Fruit fly (Drosophila melanogaster) whole organism, embryonic: ENCODE data around the gene CG13033.

Experiments used
- CG1233 ChIP-seq: fragments of 200-800 bp; sonication (Bioruptor generic); optimal IDR thresholded peaks from 4 replicates; lab custom pipeline; 2018; ENCODE audit warnings: missing biosample characterization, mild to moderate bottlenecking, missing genetic modification characterization
- CG12769 ChIP-seq: fragments of 200-800 bp; sonication (Bioruptor generic); optimal IDR thresholded peaks from 2 replicates; lab custom pipeline; 2019; ENCODE audit warnings: missing biosample characterization, mild to moderate bottlenecking, missing genetic modification characterization, moderate library complexity
- CG15601 ChIP-seq: fragments of 200-800 bp; sonication (Bioruptor generic); optimal IDR thresholded peaks from 3 replicates; lab custom pipeline; 2019; ENCODE audit warnings: missing biosample characterization, mild to moderate bottlenecking, missing genetic modification characterization, moderate library complexity
- CG17186 ChIP-seq: fragments of 200-800 bp; sonication (Bioruptor generic); optimal IDR thresholded peaks from 3 replicates; lab custom pipeline; 2017; ENCODE audit warnings: missing biosample characterization, missing genetic modification reagents, missing genetic modification characterization
- CG1792 ChIP-seq: fragments of 200-800 bp; sonication (Bioruptor generic); optimal IDR thresholded peaks from 2 replicates; lab custom pipeline; 2016; ENCODE audit warnings: missing biosample characterization, missing genetic modification characterization
- CG18476 ChIP-seq: fragments of 200-800 bp; sonication (Bioruptor generic); optimal IDR thresholded peaks from 2 replicates; lab custom pipeline; 2016; ENCODE audit warnings: missing biosample characterization, mild to moderate bottlenecking, missing genetic modification characterization
- CG2199 ChIP-seq: fragments of 200-800 bp; sonication (Bioruptor generic); IDR thresholded peaks from 3 replicates; pipeline ENCODE4 v1.3.6; 2022; ENCODE audit warnings: missing biosample characterization, missing genetic modification characterization
- CG2712 ChIP-seq: fragments of 200-800 bp; optimal IDR thresholded peaks from 3 replicates; lab custom pipeline; 2019; ENCODE audit warnings: missing biosample characterization, mild to moderate bottlenecking, missing genetic modification characterization, moderate library complexity
- CG30020 ChIP-seq: fragments of 200-800 bp; optimal IDR thresholded peaks from 2 replicates; lab custom pipeline; 2019; ENCODE audit warnings: missing biosample characterization, mild to moderate bottlenecking, missing genetic modification characterization, moderate library complexity
- CG4854 ChIP-seq: fragments of 200-800 bp; sonication (Bioruptor generic); optimal IDR thresholded peaks from 2 replicates; lab custom pipeline; 2016; ENCODE audit warnings: missing biosample characterization, missing genetic modification characterization, inconsistent platforms
- CG5953 ChIP-seq: fragments of 200-800 bp; sonication (Bioruptor generic); IDR thresholded peaks from 2 replicates; pipeline ENCODE4 v1.3.6; 2022; ENCODE audit warnings: missing biosample characterization, missing genetic modification characterization
- CG6254 ChIP-seq: fragments of 200-800 bp; sonication (Bioruptor generic); optimal IDR thresholded peaks from 3 replicates; lab custom pipeline; 2017; ENCODE audit warnings: mild to moderate bottlenecking, missing biosample characterization, missing genetic modification reagents, missing genetic modification characterization
- Dbx ChIP-seq: fragments of 200-800 bp; sonication (Bioruptor generic); IDR thresholded peaks from 3 replicates; pipeline ENCODE4 v1.3.6; 2022; ENCODE audit warnings: missing biosample characterization, missing genetic modification characterization
- HLHmδ ChIP-seq: fragments of 200-800 bp; sonication (Bioruptor generic); optimal IDR thresholded peaks from 2 replicates; lab custom pipeline; 2018; ENCODE audit warnings: missing biosample characterization, mild to moderate bottlenecking, missing genetic modification characterization, moderate library complexity
- Hr39 ChIP-seq: fragments of >200 bp; optimal IDR thresholded peaks from 2 replicates; lab custom pipeline; 2017
- Hsf ChIP-seq: fragments of 200-800 bp; sonication (Bioruptor generic); optimal IDR thresholded peaks from 3 replicates; lab custom pipeline; 2016; ENCODE audit warnings: missing biosample characterization, missing genetic modification characterization
- Lpt ChIP-seq: fragments of >200 bp; optimal IDR thresholded peaks from 2 replicates; lab custom pipeline; 2018; ENCODE audit warnings: missing biosample characterization, missing genetic modification characterization
- Med ChIP-seq: fragments of 200-800 bp; sonication (Bioruptor generic); peaks from one replicate; lab custom pipeline; 2016; ENCODE audit warnings: missing biosample characterization, missing genetic modification characterization, mild to moderate bottlenecking, inconsistent platforms, moderate library complexity
- NfI ChIP-seq: fragments of 200-800 bp; sonication (Bioruptor generic); optimal IDR thresholded peaks from 3 replicates; lab custom pipeline; 2018; ENCODE audit warnings: missing biosample characterization, mild to moderate bottlenecking, missing genetic modification characterization, moderate library complexity
- Ptx1 ChIP-seq: fragments of 200-800 bp; sonication (Bioruptor generic); IDR thresholded peaks from 2 replicates; pipeline ENCODE4 v1.3.6; 2022; ENCODE audit warnings: missing biosample characterization, missing genetic modification characterization
- Sox102F ChIP-seq: fragments of 200-800 bp; sonication (Bioruptor generic); optimal IDR thresholded peaks from 2 replicates; lab custom pipeline; 2018; ENCODE audit warnings: missing biosample characterization, mild to moderate bottlenecking, missing genetic modification characterization, moderate library complexity
- Spps ChIP-seq: fragments of 200-800 bp; sonication (Bioruptor generic); optimal IDR thresholded peaks from 2 replicates; lab custom pipeline; 2018; ENCODE audit warnings: missing biosample characterization, mild to moderate bottlenecking, missing genetic modification characterization
- Sry-δ ChIP-seq: fragments of 200-800 bp; sonication (Bioruptor generic); optimal IDR thresholded peaks from 2 replicates; lab custom pipeline; 2016; ENCODE audit warnings: missing biosample characterization, missing genetic modification characterization
- Tbp ChIP-seq: fragments of >200 bp; optimal IDR thresholded peaks from 2 replicates; lab custom pipeline; 2018; ENCODE audit warnings: missing biosample characterization, missing genetic modification characterization
- Trl ChIP-seq, 3 experiments: fragments of >200 bp in 2 of 3; fragments of 200-800 bp in 1 of 3; sonication (Bioruptor generic) in 1 of 3; optimal IDR thresholded peaks; 2 replicates in 1 of 3; 3 replicates in 2 of 3; lab custom pipeline; 2016 to 2017; ENCODE audit warnings: missing biosample characterization in 1 of 3, missing genetic modification characterization in 1 of 3
- ase ChIP-seq: fragments of 200-800 bp; sonication (Bioruptor generic); IDR thresholded peaks from 3 replicates; pipeline ENCODE4 v1.3.6; 2022; ENCODE audit warnings: missing biosample characterization, missing genetic modification characterization
- br ChIP-seq: fragments of >200 bp; optimal IDR thresholded peaks from 2 replicates; lab custom pipeline; 2017
- btn ChIP-seq: fragments of 200-800 bp; sonication (Bioruptor generic); optimal IDR thresholded peaks from 2 replicates; lab custom pipeline; 2016; ENCODE audit warnings: missing biosample characterization, missing genetic modification characterization
- crol ChIP-seq: fragments of 200-800 bp; sonication (Bioruptor generic); IDR thresholded peaks from 2 replicates; pipeline ENCODE4 v1.3.6; 2022; ENCODE audit warnings: missing biosample characterization, missing genetic modification characterization
- eyg ChIP-seq: fragments of 200-800 bp; sonication (Bioruptor generic); optimal IDR thresholded peaks from 3 replicates; lab custom pipeline; 2016; ENCODE audit warnings: missing biosample characterization, missing genetic modification characterization
- fd64A ChIP-seq: fragments of 200-800 bp; sonication (Bioruptor generic); optimal IDR thresholded peaks from 3 replicates; lab custom pipeline; 2018; ENCODE audit warnings: missing biosample characterization, mild to moderate bottlenecking, missing genetic modification characterization
- gem ChIP-seq: fragments of 200-800 bp; sonication (Bioruptor generic); optimal IDR thresholded peaks from 2 replicates; lab custom pipeline; 2019; ENCODE audit warnings: missing biosample characterization, mild to moderate bottlenecking, missing genetic modification characterization, moderate library complexity
- grau ChIP-seq: fragments of 200-800 bp; optimal IDR thresholded peaks from 3 replicates; lab custom pipeline; 2019; ENCODE audit warnings: missing biosample characterization, mild to moderate bottlenecking, missing genetic modification characterization, moderate library complexity
- ham ChIP-seq: fragments of 200-800 bp; sonication (Bioruptor generic); IDR thresholded peaks from 2 replicates; pipeline ENCODE4 v1.3.6; 2022; ENCODE audit warnings: missing biosample characterization, missing genetic modification characterization
- mirr ChIP-seq: fragments of 200-800 bp; sonication (Bioruptor generic); optimal IDR thresholded peaks from 3 replicates; lab custom pipeline; 2018; ENCODE audit warnings: missing biosample characterization, mild to moderate bottlenecking, missing genetic modification characterization
- mld ChIP-seq: fragments of 200-800 bp; sonication (Bioruptor generic); IDR thresholded peaks from 3 replicates; pipeline ENCODE4 v1.3.6; 2022; ENCODE audit warnings: missing biosample characterization, missing genetic modification characterization; ENCODE audit not compliant: partially characterized antibody
- pho ChIP-seq: fragments of 200-800 bp; sonication (Bioruptor generic); optimal IDR thresholded peaks from 2 replicates; lab custom pipeline; 2016; ENCODE audit warnings: missing biosample characterization, missing genetic modification characterization
- row ChIP-seq: fragments of 200-800 bp; sonication (Bioruptor generic); IDR thresholded peaks from 3 replicates; pipeline ENCODE4 v1.3.6; 2022; ENCODE audit warnings: missing biosample characterization, missing genetic modification characterization
- sim ChIP-seq: fragments of 200-800 bp; sonication (Bioruptor generic); IDR thresholded peaks from 2 replicates; pipeline ENCODE4 v1.3.6; 2022; ENCODE audit warnings: missing biosample characterization, missing genetic modification characterization
- tup ChIP-seq: fragments of 200-800 bp; sonication (Bioruptor generic); optimal IDR thresholded peaks from 2 replicates; lab custom pipeline; 2016; ENCODE audit warnings: missing biosample characterization, mild to moderate bottlenecking, missing genetic modification characterization, moderate library complexity
- yki ChIP-seq: fragments of >200 bp; optimal IDR thresholded peaks from 3 replicates; lab custom pipeline; 2018

The CG13033 gene

dm6 chr3L:16533932-16534331, 11.5 kb downstream of the CG13033 start (continued):
- TF ChIP-seq mld (GFP tag; lab: Robert Waterston, UW) (no peak), NfI (GFP tag; lab: Kevin White, UChicago) (peak; percentile 85), HLHmδ (no peak), CG15601 (tag; lab: Kevin White, UChicago) (peak; percentile 69), sim (GFP tag; lab: Robert Waterston, UW) (no peak), mirr (GFP tag; lab: Kevin White, UChicago) (no peak), btn (peak; percentile 10), CG12769 (tag; lab: Kevin White, UChicago) (no peak), Spps (tag; lab: Kevin White, UChicago) (peak; percentile 73), CG1792 (GFP tag; lab: Kevin White, UChicago) (peak; percentile 12), eyg (GFP tag; lab: Kevin White, UChicago) (peak; percentile 33), CG1233 (GFP tag; lab: Kevin White, UChicago) (peak; percentile 79), Sry-δ (peak; percentile 31), br (lab: Kevin White, UChicago) (no peak), CG4854 (GFP tag; lab: Kevin White, UChicago) (peak; percentile 58), CG2199 (GFP tag; lab: Robert Waterston, UW) (no peak), Lpt (GFP tag; lab: Kevin White, UChicago) (no peak), CG5953 (GFP tag; lab: Robert Waterston, UW) (0 out of 2 replicates have a peak, but pooled peaks have one; percentile 12), CG17186 (GFP tag; lab: Kevin White, UChicago) (peak; percentile 6), Trl (optimal IDR thresholded peaks at IDR 0.05; lab: Kevin White, UChicago) (no peak), Trl (GFP tag; optimal IDR thresholded peaks at IDR 0.05; lab: Kevin White, UChicago) (peak; percentile 53), Hsf (GFP tag; lab: Kevin White, UChicago) (peak; percentile 83), Tbp (GFP tag; lab: Kevin White, UChicago) (no peak), CG18476 (peak; percentile 81), pho (GFP tag; lab: Kevin White, UChicago) (peak; percentile 54), crol (no peak), CG6254 (GFP tag; lab: Kevin White, UChicago) (peak; percentile 57), gem (tag; lab: Kevin White, UChicago) (peak; percentile 93), ase (0 out of 3 replicates have a peak, but pooled peaks have one; percentile 40), CG30020 (no peak), Hr39 (no peak), yki (lab: Kevin White, UChicago) (no peak)

dm6 chr3L:16497198-16497701, 48.2 kb downstream of the CG13033 start, which contains the start of gene st:
Gene st (plus strand): TSS chr3L:16497651.
- TF ChIP-seq Med = peak; percentile 69
- TF ChIP-seq tup (GFP tag; lab: Kevin White, UChicago) = no peak
- peak; percentile 19; the same call in 1 of the 2 replicates for TF ChIP-seq Ptx1 (GFP tag; lab: Robert Waterston, UW)
- peak; percentile 27 for TF ChIP-seq CG2712 (tag; lab: Kevin White, UChicago)
- TF ChIP-seq ham (GFP tag; lab: Robert Waterston, UW) = no peak
- TF ChIP-seq Dbx (GFP tag; lab: Robert Waterston, UW) = no peak
- peak; percentile 38; the same call in 1 of the 3 replicates for TF ChIP-seq row (GFP tag; lab: Robert Waterston, UW)
- no peak for TF ChIP-seq fd64A (GFP tag; lab: Kevin White, UChicago)
- peak; percentile 71 for TF ChIP-seq grau (tag; lab: Kevin White, UChicago)
- peak; percentile 18 for TF ChIP-seq Sox102F (GFP tag; lab: Kevin White, UChicago)
